Worm (Caenorhabditis elegans) whole organism, late embryonic: ENCODE data around the gene F08F8.6.

Experiments used
- fkh-10 ChIP-seq: fragments of 150-350 bp; optimal IDR thresholded peaks from 2 replicates; lab custom pipeline; 2014; ENCODE audit warnings: missing biosample characterization, missing genetic modification reagents, missing genetic modification characterization
- nhr-11 ChIP-seq: fragments of 150-350 bp; optimal IDR thresholded peaks from 2 replicates; lab custom pipeline; 2014; ENCODE audit warnings: missing biosample characterization, missing genetic modification characterization
- pat-9 ChIP-seq: fragments of 200-800 bp; sonication (Bioruptor generic); optimal IDR thresholded peaks from 2 replicates; lab custom pipeline; 2018; ENCODE audit warnings: mild to moderate bottlenecking, missing genetic modification characterization, moderate library complexity, missing compliant biosample characterization
- pha-4 ChIP-seq: fragments of 150-350 bp; optimal IDR thresholded peaks from 2 replicates; lab custom pipeline; 2018; ENCODE audit warnings: missing biosample characterization, missing genetic modification reagents, missing genetic modification characterization

DNA sequence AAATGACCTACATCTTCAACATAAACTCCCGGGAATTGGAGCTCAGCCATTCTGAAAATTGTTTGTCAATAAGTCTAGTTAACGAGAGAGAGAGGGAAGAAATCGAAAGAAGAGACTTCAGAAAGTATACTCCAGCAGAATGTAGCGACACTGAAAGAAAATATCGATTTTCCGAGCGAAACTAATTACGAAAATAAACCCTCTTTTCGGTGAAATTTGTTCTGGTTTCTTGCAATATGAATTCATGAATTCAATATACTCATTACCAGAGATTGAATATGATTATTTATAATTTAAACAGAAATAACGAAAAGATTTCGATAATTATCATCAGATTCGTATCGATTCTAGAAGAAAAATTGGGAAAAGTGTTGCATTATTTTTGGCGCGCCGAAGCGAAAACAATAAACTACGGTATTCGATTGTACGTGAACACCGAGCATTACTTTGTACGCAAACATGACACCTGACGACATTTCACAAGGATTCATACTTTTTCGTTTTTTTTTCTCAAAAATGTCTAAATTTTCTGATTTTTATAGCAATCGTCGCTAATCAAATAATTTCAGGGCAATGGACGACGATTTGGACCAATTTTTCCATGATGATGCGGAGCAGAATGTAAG lies 38.2 kb downstream of the F08F8.6 start, which contains the start of the genes hmg-4 and T20B12.3:
- TF ChIP-seq pat-9 (tag; lab: Kevin White, UChicago) = no peak
- TF ChIP-seq fkh-10 = no peak
- TF ChIP-seq pha-4 = no peak
- no peak for TF ChIP-seq nhr-11 (tag; lab: Kevin White, UChicago)
